Worm (Caenorhabditis elegans) whole organism, midembryonic: ENCODE measurements around the gene oga-1.

Experiments used
- tab-1 ChIP-seq: fragments of 200-800 bp; sonication (Bioruptor generic); IDR thresholded peaks from 2 replicates; pipeline ENCODE4 v1.3.6; 2022; ENCODE audit warnings: missing genetic modification characterization, missing compliant biosample characterization
- ztf-29 ChIP-seq: fragments of 200-800 bp; sonication (Bioruptor generic); IDR thresholded peaks from 2 replicates; pipeline ENCODE4 v1.3.6; 2022; ENCODE audit warnings: missing genetic modification reagents, missing genetic modification characterization, missing compliant biosample characterization

ce11 chrX:9338375-9338774 lies 8.9 kb downstream of the oga-1 start, which contains the start of gene apa-2:
- TF ChIP-seq tab-1 (GFP tag; lab: Robert Waterston, UW) (no peak), ztf-29 (GFP tag; lab: Robert Waterston, UW) (no peak)
